Fruit fly (Drosophila melanogaster) whole organism, embryonic: ENCODE measurements around the gene Chd1.
A peak's percentile ranks its signal among the peaks of the same experiment; 100 is the strongest.

ENCODE experiments used
- Antp ChIP-seq: fragments of 200-800 bp; sonication (Bioruptor generic); optimal IDR thresholded peaks from 3 replicates; lab custom pipeline; 2016; ENCODE audit warnings: missing biosample characterization, missing genetic modification characterization
- BEAF-32 ChIP-seq: fragments of 200-800 bp; sonication (Bioruptor generic); optimal IDR thresholded peaks from 3 replicates; lab custom pipeline; 2017; ENCODE audit warnings: missing biosample characterization, missing genetic modification characterization, mild to moderate bottlenecking, moderate library complexity, missing genetic modification reagents
- BtbVII ChIP-seq: fragments of 200-800 bp; sonication (Bioruptor generic); optimal IDR thresholded peaks from 3 replicates; lab custom pipeline; 2017; ENCODE audit warnings: missing biosample characterization, mild to moderate bottlenecking, missing genetic modification characterization
- CG10274 ChIP-seq: fragments of 200-800 bp; sonication (Bioruptor generic); optimal IDR thresholded peaks from 3 replicates; lab custom pipeline; 2017; ENCODE audit warnings: missing biosample characterization, mild to moderate bottlenecking, missing genetic modification characterization
- CG11456 ChIP-seq: fragments of 200-800 bp; sonication (Bioruptor generic); IDR thresholded peaks from 3 replicates; pipeline ENCODE4 v1.3.6; 2022; ENCODE audit warnings: missing biosample characterization, missing genetic modification characterization
- CG11696 ChIP-seq: fragments of 200-800 bp; sonication (Bioruptor generic); IDR thresholded peaks from 2 replicates; pipeline ENCODE4 v1.3.6; 2022; ENCODE audit warnings: missing biosample characterization, missing genetic modification characterization
- CG1233 ChIP-seq: fragments of 200-800 bp; sonication (Bioruptor generic); optimal IDR thresholded peaks from 4 replicates; lab custom pipeline; 2018; ENCODE audit warnings: missing biosample characterization, mild to moderate bottlenecking, missing genetic modification characterization
- CG12659 ChIP-seq: fragments of 200-800 bp; sonication (Bioruptor generic); optimal IDR thresholded peaks from 3 replicates; lab custom pipeline; 2017; ENCODE audit warnings: mild to moderate bottlenecking, missing biosample characterization, missing genetic modification reagents, missing genetic modification characterization
- CG1603 ChIP-seq: fragments of 200-800 bp; sonication (Bioruptor generic); optimal IDR thresholded peaks from 2 replicates; lab custom pipeline; 2019; ENCODE audit warnings: missing biosample characterization, mild to moderate bottlenecking, missing genetic modification characterization, moderate library complexity
- CG17186 ChIP-seq: fragments of 200-800 bp; sonication (Bioruptor generic); optimal IDR thresholded peaks from 3 replicates; lab custom pipeline; 2017; ENCODE audit warnings: missing biosample characterization, missing genetic modification reagents, missing genetic modification characterization
- CG2120 ChIP-seq: fragments of 200-800 bp; sonication (Bioruptor generic); optimal IDR thresholded peaks from 3 replicates; lab custom pipeline; 2016; ENCODE audit warnings: missing biosample characterization, missing genetic modification characterization
- CG30403 ChIP-seq: fragments of 200-800 bp; sonication (Bioruptor generic); optimal IDR thresholded peaks from 3 replicates; lab custom pipeline; 2016; ENCODE audit warnings: missing biosample characterization, missing genetic modification characterization
- CG31365 ChIP-seq: fragments of 200-800 bp; sonication (Bioruptor generic); optimal IDR thresholded peaks from 2 replicates; lab custom pipeline; 2018; ENCODE audit warnings: missing biosample characterization, mild to moderate bottlenecking, missing genetic modification characterization
- CG32532 ChIP-seq: fragments of 200-800 bp; sonication (Bioruptor generic); IDR thresholded peaks from 2 replicates; pipeline ENCODE4 v1.3.6; 2022; ENCODE audit warnings: missing biosample characterization, missing genetic modification characterization
- CG3281 ChIP-seq: fragments of 200-800 bp; sonication (Bioruptor generic); optimal IDR thresholded peaks from 3 replicates; lab custom pipeline; 2017; ENCODE audit warnings: missing biosample characterization, mild to moderate bottlenecking, missing genetic modification characterization
- CG3407 ChIP-seq: fragments of 200-800 bp; sonication (Bioruptor generic); optimal IDR thresholded peaks from 2 replicates; lab custom pipeline; 2018; ENCODE audit warnings: missing biosample characterization, mild to moderate bottlenecking, missing genetic modification characterization
- CG3838 ChIP-seq: fragments of 200-800 bp; sonication (Bioruptor generic); optimal IDR thresholded peaks from 3 replicates; lab custom pipeline; 2016; ENCODE audit warnings: missing biosample characterization, missing genetic modification characterization
- CG4282 ChIP-seq: fragments of 200-800 bp; sonication (Bioruptor generic); optimal IDR thresholded peaks from 2 replicates; lab custom pipeline; 2016; ENCODE audit warnings: missing biosample characterization, missing genetic modification characterization
- CG6683 ChIP-seq: fragments of 200-800 bp; sonication (Bioruptor generic); optimal IDR thresholded peaks from 2 replicates; lab custom pipeline; 2017; ENCODE audit warnings: missing biosample characterization, mild to moderate bottlenecking, missing genetic modification characterization, missing genetic modification reagents
- CG8478 ChIP-seq: fragments of >200 bp; optimal IDR thresholded peaks from 2 replicates; lab custom pipeline; 2018
- CG8944 ChIP-seq: fragments of 200-800 bp; sonication (Bioruptor generic); optimal IDR thresholded peaks from 3 replicates; lab custom pipeline; 2016; ENCODE audit warnings: missing biosample characterization, missing genetic modification characterization
- CG9797 ChIP-seq: fragments of 200-800 bp; sonication (Bioruptor generic); optimal IDR thresholded peaks from 3 replicates; lab custom pipeline; 2018; ENCODE audit warnings: missing biosample characterization, mild to moderate bottlenecking, missing genetic modification characterization
- Drgx ChIP-seq: fragments of 200-800 bp; sonication (Bioruptor generic); IDR thresholded peaks from 2 replicates; pipeline ENCODE4 v1.3.6; 2022; ENCODE audit warnings: missing biosample characterization, missing genetic modification characterization
- Ets97D ChIP-seq: fragments of 200-800 bp; sonication (Bioruptor generic); optimal IDR thresholded peaks from 3 replicates; lab custom pipeline; 2016; ENCODE audit warnings: missing biosample characterization, missing genetic modification characterization
- Hr78 ChIP-seq, 2 experiments: fragments of 200-800 bp in 1 of 2; fragments of >200 bp in 1 of 2; sonication (Bioruptor generic) in 1 of 2; optimal IDR thresholded peaks; 2 replicates each; lab custom pipeline; 2017 to 2019; ENCODE audit warnings: missing biosample characterization in 2 of 2, missing genetic modification characterization in 2 of 2, mild to moderate bottlenecking in 1 of 2, moderate library complexity in 1 of 2
- Mrtf ChIP-seq: fragments of 200-800 bp; sonication (Bioruptor generic); IDR thresholded peaks from 3 replicates; pipeline ENCODE4 v1.3.6; 2022; ENCODE audit warnings: missing biosample characterization, missing genetic modification characterization
- Rfx ChIP-seq: fragments of 200-800 bp; sonication (Bioruptor generic); IDR thresholded peaks from 2 replicates; pipeline ENCODE4 v1.3.6; 2022; ENCODE audit warnings: missing biosample characterization, missing genetic modification characterization
- Sox102F ChIP-seq: fragments of 200-800 bp; sonication (Bioruptor generic); optimal IDR thresholded peaks from 2 replicates; lab custom pipeline; 2018; ENCODE audit warnings: missing biosample characterization, mild to moderate bottlenecking, missing genetic modification characterization, moderate library complexity
- YL-1 ChIP-seq: fragments of 200-800 bp; sonication (Bioruptor generic); optimal IDR thresholded peaks from 3 replicates; lab custom pipeline; 2017; ENCODE audit warnings: missing biosample characterization, mild to moderate bottlenecking, missing genetic modification characterization
- ab ChIP-seq: fragments of 200-800 bp; sonication (Bioruptor generic); optimal IDR thresholded peaks from 2 replicates; lab custom pipeline; 2016; ENCODE audit warnings: missing biosample characterization, missing genetic modification characterization
- ac ChIP-seq: fragments of 200-800 bp; sonication (Bioruptor generic); optimal IDR thresholded peaks from 3 replicates; lab custom pipeline; 2017; ENCODE audit warnings: missing biosample characterization, mild to moderate bottlenecking, missing genetic modification characterization
- ash1 ChIP-seq: fragments of 200-800 bp; sonication (Bioruptor generic); optimal IDR thresholded peaks from 2 replicates; lab custom pipeline; 2018; ENCODE audit warnings: missing biosample characterization, mild to moderate bottlenecking, missing genetic modification characterization
- danr ChIP-seq: fragments of 200-800 bp; sonication (Bioruptor generic); IDR thresholded peaks from 2 replicates; pipeline ENCODE4 v1.3.6; 2022; ENCODE audit warnings: missing biosample characterization, missing genetic modification characterization
- disco-r ChIP-seq: fragments of 200-800 bp; sonication (Bioruptor generic); optimal IDR thresholded peaks from 2 replicates; lab custom pipeline; 2016; ENCODE audit warnings: missing biosample characterization, missing genetic modification characterization
- dysf ChIP-seq: fragments of 200-800 bp; sonication (Bioruptor generic); IDR thresholded peaks from 3 replicates; pipeline ENCODE4 v1.3.6; 2022; ENCODE audit warnings: missing biosample characterization, missing genetic modification characterization
- ewg ChIP-seq: fragments of 200-800 bp; sonication (Bioruptor generic); optimal IDR thresholded peaks from 3 replicates; lab custom pipeline; 2017; ENCODE audit warnings: mild to moderate bottlenecking, missing biosample characterization, missing genetic modification reagents, missing genetic modification characterization
- exex ChIP-seq: fragments of 200-800 bp; sonication (Bioruptor generic); optimal IDR thresholded peaks from 4 replicates; lab custom pipeline; 2018; ENCODE audit warnings: missing biosample characterization, mild to moderate bottlenecking, missing genetic modification characterization, moderate library complexity
- kay ChIP-seq: fragments of 200-800 bp; sonication (Bioruptor generic); optimal IDR thresholded peaks from 2 replicates; lab custom pipeline; 2016; ENCODE audit warnings: missing biosample characterization, missing genetic modification characterization
- nau ChIP-seq: fragments of 200-800 bp; sonication (Bioruptor generic); optimal IDR thresholded peaks from 3 replicates; lab custom pipeline; 2017; ENCODE audit warnings: missing biosample characterization, mild to moderate bottlenecking, missing genetic modification characterization, missing genetic modification reagents
- nerfin-1 ChIP-seq: fragments of 200-800 bp; sonication (Bioruptor generic); optimal IDR thresholded peaks from 3 replicates; lab custom pipeline; 2019; ENCODE audit warnings: missing biosample characterization, mild to moderate bottlenecking, missing genetic modification characterization, moderate library complexity
- oc ChIP-seq: fragments of 200-800 bp; sonication (Bioruptor generic); optimal IDR thresholded peaks from 2 replicates; lab custom pipeline; 2018; ENCODE audit warnings: missing biosample characterization, mild to moderate bottlenecking, missing genetic modification characterization, moderate library complexity
- pho ChIP-seq: fragments of 200-800 bp; sonication (Bioruptor generic); optimal IDR thresholded peaks from 2 replicates; lab custom pipeline; 2016; ENCODE audit warnings: missing biosample characterization, missing genetic modification characterization
- pum ChIP-seq: fragments of 200-800 bp; sonication (Bioruptor generic); optimal IDR thresholded peaks from 2 replicates; lab custom pipeline; 2016; ENCODE audit warnings: missing biosample characterization, missing genetic modification characterization
- repo ChIP-seq: fragments of 200-800 bp; sonication (Bioruptor generic); optimal IDR thresholded peaks from 2 replicates; lab custom pipeline; 2016; ENCODE audit warnings: missing biosample characterization, missing genetic modification characterization
- row ChIP-seq: fragments of 200-800 bp; sonication (Bioruptor generic); IDR thresholded peaks from 3 replicates; pipeline ENCODE4 v1.3.6; 2022; ENCODE audit warnings: missing biosample characterization, missing genetic modification characterization
- sens ChIP-seq: fragments of 200-800 bp; sonication (Bioruptor generic); peaks from one replicate; lab custom pipeline; 2016; ENCODE audit warnings: missing biosample characterization, missing genetic modification characterization
- shn ChIP-seq: fragments of 200-800 bp; sonication (Bioruptor generic); optimal IDR thresholded peaks from 3 replicates; lab custom pipeline; 2016; ENCODE audit warnings: missing biosample characterization, missing genetic modification characterization
- slou ChIP-seq: fragments of 200-800 bp; sonication (Bioruptor generic); optimal IDR thresholded peaks from 3 replicates; lab custom pipeline; 2016; ENCODE audit warnings: missing biosample characterization, missing genetic modification characterization
- twi ChIP-seq: fragments of 200-800 bp; optimal IDR thresholded peaks from 2 replicates; lab custom pipeline; 2019; ENCODE audit warnings: missing biosample characterization, mild to moderate bottlenecking, missing genetic modification characterization, moderate library complexity
- vnd ChIP-seq: fragments of 200-800 bp; sonication (Bioruptor generic); IDR thresholded peaks from 3 replicates; pipeline ENCODE4 v1.3.6; 2022; ENCODE audit warnings: missing biosample characterization, missing genetic modification characterization; ENCODE audit not compliant: partially characterized antibody
- zfh2 ChIP-seq: fragments of 200-800 bp; sonication (Bioruptor generic); optimal IDR thresholded peaks from 2 replicates; lab custom pipeline; 2016; ENCODE audit warnings: missing biosample characterization, missing genetic modification characterization

Chd1 gene

DNA sequence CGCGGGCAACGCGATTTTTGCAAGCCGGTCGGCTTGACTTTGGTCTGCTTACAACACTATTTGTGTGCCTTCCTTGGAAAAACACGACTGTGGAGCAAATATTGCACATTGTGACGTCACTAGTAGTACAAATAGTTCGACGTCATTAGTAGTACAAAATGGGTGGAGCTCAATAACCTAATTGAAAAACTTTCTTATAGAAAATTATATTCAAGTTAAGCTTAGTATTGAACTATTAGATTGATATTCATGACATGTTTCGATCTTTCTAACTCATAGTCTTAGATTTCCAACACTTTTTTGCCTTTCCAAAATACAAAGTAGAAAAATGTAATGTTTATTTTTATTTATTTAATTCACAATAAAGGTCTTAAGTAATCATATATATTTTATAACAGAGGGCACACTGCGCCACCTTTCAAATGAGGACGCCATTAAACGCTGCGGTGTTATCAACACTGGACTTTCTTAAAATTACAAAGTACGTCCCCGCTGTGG lies 15.0 kb downstream of the Chd1 start, which contains the start of the genes Rrp1 and gammaTub23C (continued):
- TF ChIP-seq CG6683 (peak; percentile 52), pho (GFP tag; lab: Kevin White, UChicago) (peak; percentile 77), CG3281 (peak; percentile 93), CG17186 (peak; percentile 64), oc (tag; lab: Kevin White, UChicago) (peak; percentile 67), CG31365 (peak; percentile 41), nau (no peak), CG1233 (GFP tag; lab: Kevin White, UChicago) (peak; percentile 92), nerfin-1 (tag; lab: Kevin White, UChicago) (peak; percentile 89), CG30403 (GFP tag; lab: Kevin White, UChicago) (peak; percentile 97), disco-r (peak; percentile 41), CG2120 (peak; percentile 88), CG10274 (peak; percentile 76), ash1 (GFP tag; lab: Kevin White, UChicago) (no peak), kay (peak; percentile 83), twi (tag; lab: Kevin White, UChicago) (peak; percentile 89), Drgx (GFP tag; lab: Robert Waterston, UW) (peak; percentile 59; the same call in 1 of the 2 replicates), CG12659 (GFP tag; lab: Kevin White, UChicago) (peak; percentile 95), repo (GFP tag; lab: Kevin White, UChicago) (no peak), ewg (GFP tag; lab: Kevin White, UChicago) (peak; percentile 85), zfh2 (GFP tag; lab: Kevin White, UChicago) (peak; percentile 78), vnd (GFP tag; lab: Robert Waterston, UW) (no peak), BEAF-32 (peak; percentile 62), CG3407 (peak; percentile 84), sens (peak; percentile 96), Rfx (GFP tag; lab: Robert Waterston, UW) (peak; percentile 83), Ets97D (GFP tag; lab: Kevin White, UChicago) (peak; percentile 37), YL-1 (peak; percentile 85), CG11696 (GFP tag; lab: Robert Waterston, UW) (0 out of 2 replicates have a peak, but pooled peaks have one; percentile 38), shn (GFP tag; lab: Kevin White, UChicago) (peak; percentile 58), pum (GFP tag; lab: Kevin White, UChicago) (peak; percentile 74), Hr78 (GFP tag; optimal IDR thresholded peaks at IDR 0.05; lab: Kevin White, UChicago) (peak in 1 of 2 experiments; percentile 71), ac (peak; percentile 43), Antp (GFP tag; lab: Kevin White, UChicago) (peak; percentile 56), dysf (GFP tag; lab: Robert Waterston, UW) (peak; percentile 90), BtbVII (GFP tag; lab: Kevin White, UChicago) (peak; percentile 88), CG9797 (GFP tag; lab: Kevin White, UChicago) (peak; percentile 42), slou (GFP tag; lab: Kevin White, UChicago) (peak; percentile 94), ab (peak; percentile 48), CG3838 (GFP tag; lab: Kevin White, UChicago) (peak; percentile 72), exex (tag; lab: Kevin White, UChicago) (peak; percentile 63), row (GFP tag; lab: Robert Waterston, UW) (peak; percentile 93), CG11456 (GFP tag; lab: Robert Waterston, UW) (peak; percentile 77; the same call in 2 of the 3 replicates), CG1603 (tag; lab: Kevin White, UChicago) (peak; percentile 34), CG32532 (GFP tag; lab: Robert Waterston, UW) (peak; percentile 83), CG8944 (GFP tag; lab: Kevin White, UChicago) (peak; percentile 63), Mrtf (GFP tag; lab: Robert Waterston, UW) (peak; percentile 70; the same call in 2 of the 3 replicates), Sox102F (GFP tag; lab: Kevin White, UChicago) (peak; percentile 87), CG8478 (lab: Kevin White, UChicago) (no peak), CG4282 (no peak), danr (GFP tag; lab: Robert Waterston, UW) (peak; percentile 47; the same call in 1 of the 2 replicates)
